Fruit fly (Drosophila melanogaster) whole organism, embryonic: ENCODE data around the gene RpS3.

Experiments
- BtbVII ChIP-seq: fragments of 200-800 bp; sonication (Bioruptor generic); optimal IDR thresholded peaks from 3 replicates; lab custom pipeline; 2017; ENCODE audit warnings: missing biosample characterization, mild to moderate bottlenecking, missing genetic modification characterization
- CG10366 ChIP-seq: fragments of 200-800 bp; sonication (Bioruptor generic); IDR thresholded peaks from 2 replicates; pipeline ENCODE4 v1.3.6; 2022; ENCODE audit warnings: missing biosample characterization, missing genetic modification characterization
- CG10462 ChIP-seq: fragments of 200-800 bp; sonication (Bioruptor generic); optimal IDR thresholded peaks from 2 replicates; lab custom pipeline; 2016; ENCODE audit warnings: missing biosample characterization, missing genetic modification characterization
- CG10959 ChIP-seq: fragments of 200-800 bp; sonication (Bioruptor generic); IDR thresholded peaks from 2 replicates; pipeline ENCODE4 v1.3.6; 2022; ENCODE audit warnings: missing biosample characterization, missing genetic modification characterization
- CG11560 ChIP-seq: fragments of 200-800 bp; sonication (Bioruptor generic); IDR thresholded peaks from 3 replicates; pipeline ENCODE4 v1.3.6; 2022; ENCODE audit warnings: missing biosample characterization, missing genetic modification characterization
- CG11696 ChIP-seq: fragments of 200-800 bp; sonication (Bioruptor generic); IDR thresholded peaks from 2 replicates; pipeline ENCODE4 v1.3.6; 2022; ENCODE audit warnings: missing biosample characterization, missing genetic modification characterization
- CG13894 ChIP-seq: fragments of 200-800 bp; sonication (Bioruptor generic); optimal IDR thresholded peaks from 3 replicates; lab custom pipeline; 2018; ENCODE audit warnings: missing biosample characterization, mild to moderate bottlenecking, missing genetic modification characterization, moderate library complexity
- CG14014 ChIP-seq: fragments of 200-800 bp; sonication (Bioruptor generic); IDR thresholded peaks from 2 replicates; pipeline ENCODE4 v1.3.6; 2022; ENCODE audit warnings: missing biosample characterization, missing genetic modification characterization
- CG14965 ChIP-seq: fragments of 200-800 bp; sonication (Bioruptor generic); optimal IDR thresholded peaks from 2 replicates; lab custom pipeline; 2016; ENCODE audit warnings: missing biosample characterization, missing genetic modification characterization, borderline replicate concordance
- CG15514 ChIP-seq: fragments of 200-800 bp; sonication (Bioruptor generic); optimal IDR thresholded peaks from 3 replicates; lab custom pipeline; 2017; ENCODE audit warnings: missing biosample characterization, missing genetic modification characterization, mild to moderate bottlenecking, moderate library complexity, missing genetic modification reagents
- CG15601 ChIP-seq: fragments of 200-800 bp; sonication (Bioruptor generic); optimal IDR thresholded peaks from 3 replicates; lab custom pipeline; 2019; ENCODE audit warnings: missing biosample characterization, mild to moderate bottlenecking, missing genetic modification characterization, moderate library complexity
- CG1602 ChIP-seq: fragments of 200-800 bp; sonication (Bioruptor generic); optimal IDR thresholded peaks from 3 replicates; lab custom pipeline; 2016; ENCODE audit warnings: missing biosample characterization, missing genetic modification characterization
- CG2116 ChIP-seq: fragments of 200-800 bp; sonication (Bioruptor generic); optimal IDR thresholded peaks from 3 replicates; lab custom pipeline; 2018; ENCODE audit warnings: missing biosample characterization, mild to moderate bottlenecking, missing genetic modification characterization
- CG2120 ChIP-seq: fragments of 200-800 bp; sonication (Bioruptor generic); optimal IDR thresholded peaks from 3 replicates; lab custom pipeline; 2016; ENCODE audit warnings: missing biosample characterization, missing genetic modification characterization
- CG3281 ChIP-seq: fragments of 200-800 bp; sonication (Bioruptor generic); optimal IDR thresholded peaks from 3 replicates; lab custom pipeline; 2017; ENCODE audit warnings: missing biosample characterization, mild to moderate bottlenecking, missing genetic modification characterization
- CG4328 ChIP-seq: fragments of 200-800 bp; sonication (Bioruptor generic); optimal IDR thresholded peaks from 3 replicates; lab custom pipeline; 2017; ENCODE audit warnings: missing biosample characterization, missing genetic modification reagents, missing genetic modification characterization
- CG6683 ChIP-seq: fragments of 200-800 bp; sonication (Bioruptor generic); optimal IDR thresholded peaks from 2 replicates; lab custom pipeline; 2017; ENCODE audit warnings: missing biosample characterization, mild to moderate bottlenecking, missing genetic modification characterization, missing genetic modification reagents
- CG6689 ChIP-seq: fragments of 200-800 bp; sonication (Bioruptor generic); IDR thresholded peaks from 2 replicates; pipeline ENCODE4 v1.3.6; 2022; ENCODE audit warnings: missing biosample characterization, missing genetic modification characterization
- CG6765 ChIP-seq: fragments of 200-800 bp; sonication (Bioruptor generic); optimal IDR thresholded peaks from 3 replicates; lab custom pipeline; 2017; ENCODE audit warnings: missing biosample characterization, mild to moderate bottlenecking, missing genetic modification characterization
- CG7357 ChIP-seq: fragments of 200-800 bp; sonication (Bioruptor generic); IDR thresholded peaks from 3 replicates; pipeline ENCODE4 v1.3.6; 2022; ENCODE audit warnings: missing biosample characterization, missing genetic modification characterization
- CTCF ChIP-seq: fragments of 200-800 bp; sonication (Bioruptor generic); optimal IDR thresholded peaks from 2 replicates; lab custom pipeline; 2017; ENCODE audit warnings: missing biosample characterization, mild to moderate bottlenecking, missing genetic modification characterization, moderate library complexity
- CoRest ChIP-seq: fragments of 200-800 bp; sonication (Bioruptor generic); optimal IDR thresholded peaks from 3 replicates; lab custom pipeline; 2018; ENCODE audit warnings: missing biosample characterization, mild to moderate bottlenecking, missing genetic modification characterization, moderate library complexity
- Dek ChIP-seq: fragments of 200-800 bp; sonication (Bioruptor generic); optimal IDR thresholded peaks from 3 replicates; lab custom pipeline; 2019; ENCODE audit warnings: missing biosample characterization, mild to moderate bottlenecking, missing genetic modification characterization, moderate library complexity
- E2f2 ChIP-seq: fragments of 200-800 bp; sonication (Bioruptor generic); IDR thresholded peaks from 2 replicates; pipeline ENCODE4 v1.3.6; 2022; ENCODE audit warnings: missing biosample characterization, missing genetic modification characterization
- H15 ChIP-seq: fragments of 200-800 bp; sonication (Bioruptor generic); IDR thresholded peaks from 3 replicates; pipeline ENCODE4 v1.3.6; 2022; ENCODE audit warnings: missing biosample characterization, missing genetic modification characterization
- MESR4 ChIP-seq: fragments of 200-800 bp; sonication (Bioruptor generic); optimal IDR thresholded peaks from 2 replicates; lab custom pipeline; 2018; ENCODE audit warnings: missing biosample characterization, mild to moderate bottlenecking, missing genetic modification characterization, moderate library complexity
- Opbp ChIP-seq: fragments of 200-800 bp; sonication (Bioruptor generic); IDR thresholded peaks from 3 replicates; pipeline ENCODE4 v1.3.6; 2022; ENCODE audit warnings: missing biosample characterization, missing genetic modification characterization; ENCODE audit not compliant: partially characterized antibody
- Sry-β ChIP-seq: fragments of 200-800 bp; sonication (Bioruptor generic); optimal IDR thresholded peaks from 2 replicates; lab custom pipeline; 2018; ENCODE audit warnings: missing biosample characterization, mild to moderate bottlenecking, missing genetic modification characterization, moderate library complexity
- TFAM ChIP-seq: fragments of 200-800 bp; sonication (Bioruptor generic); optimal IDR thresholded peaks from 2 replicates; lab custom pipeline; 2017; ENCODE audit warnings: missing biosample characterization, missing genetic modification characterization, inconsistent platforms
- Taf1 ChIP-seq: fragments of 200-800 bp; sonication (Bioruptor generic); IDR thresholded peaks from 2 replicates; pipeline ENCODE4 v1.3.6; 2022; ENCODE audit warnings: missing biosample characterization, missing genetic modification characterization
- abd-A ChIP-seq: fragments of 200-800 bp; sonication (Bioruptor generic); optimal IDR thresholded peaks from 3 replicates; lab custom pipeline; 2019; ENCODE audit warnings: missing biosample characterization, mild to moderate bottlenecking, missing genetic modification characterization, moderate library complexity
- chn ChIP-seq: fragments of 200-800 bp; sonication (Bioruptor generic); optimal IDR thresholded peaks from 2 replicates; lab custom pipeline; 2016; ENCODE audit warnings: missing biosample characterization, missing genetic modification characterization
- danr ChIP-seq: fragments of 200-800 bp; sonication (Bioruptor generic); IDR thresholded peaks from 2 replicates; pipeline ENCODE4 v1.3.6; 2022; ENCODE audit warnings: missing biosample characterization, missing genetic modification characterization
- exex ChIP-seq: fragments of 200-800 bp; sonication (Bioruptor generic); optimal IDR thresholded peaks from 4 replicates; lab custom pipeline; 2018; ENCODE audit warnings: missing biosample characterization, mild to moderate bottlenecking, missing genetic modification characterization, moderate library complexity
- fd96Cb ChIP-seq: fragments of 200-800 bp; sonication (Bioruptor generic); optimal IDR thresholded peaks from 2 replicates; lab custom pipeline; 2018; ENCODE audit warnings: missing biosample characterization, mild to moderate bottlenecking, missing genetic modification characterization, moderate library complexity
- grau ChIP-seq: fragments of 200-800 bp; optimal IDR thresholded peaks from 3 replicates; lab custom pipeline; 2019; ENCODE audit warnings: missing biosample characterization, mild to moderate bottlenecking, missing genetic modification characterization, moderate library complexity
- h ChIP-seq: fragments of >200 bp; optimal IDR thresholded peaks from 2 replicates; lab custom pipeline; 2017
- hb ChIP-seq: fragments of 200-800 bp; sonication (Bioruptor generic); IDR thresholded peaks from 3 replicates; pipeline ENCODE4 v1.3.6; 2022; ENCODE audit warnings: missing biosample characterization, missing genetic modification characterization; ENCODE audit not compliant: partially characterized antibody
- insv ChIP-seq, 2 experiments: fragments of 200-800 bp; sonication (Bioruptor generic); optimal IDR thresholded peaks; 3 replicates each; lab custom pipeline; 2016 to 2018; ENCODE audit warnings: missing biosample characterization in 2 of 2, missing genetic modification characterization in 2 of 2
- kah ChIP-seq: fragments of 200-800 bp; sonication (Bioruptor generic); optimal IDR thresholded peaks from 2 replicates; lab custom pipeline; 2018; ENCODE audit warnings: missing biosample characterization, mild to moderate bottlenecking, missing genetic modification characterization
- lab ChIP-seq: fragments of 200-800 bp; sonication (Bioruptor generic); optimal IDR thresholded peaks from 3 replicates; lab custom pipeline; 2017; ENCODE audit warnings: missing biosample characterization, missing genetic modification characterization, mild to moderate bottlenecking, moderate library complexity, missing genetic modification reagents
- lilli ChIP-seq: fragments of 200-800 bp; sonication (Bioruptor generic); optimal IDR thresholded peaks from 3 replicates; lab custom pipeline; 2016; ENCODE audit warnings: missing biosample characterization, missing genetic modification characterization
- pan ChIP-seq, 4 experiments: fragments of >200 bp in 3 of 4; fragments of 200-800 bp in 1 of 4; sonication (Bioruptor generic) in 1 of 4; optimal IDR thresholded peaks in 3 of 4; IDR thresholded peaks in 1 of 4; 2 replicates each; pipeline versions ENCODE4 v1.3.6 to Lab custom; 2017 to 2022; ENCODE audit warnings: missing biosample characterization in 2 of 4, missing genetic modification characterization in 2 of 4, mixed read lengths in 1 of 4
- pita ChIP-seq: fragments of 200-800 bp; sonication (Bioruptor generic); optimal IDR thresholded peaks from 2 replicates; lab custom pipeline; 2017; ENCODE audit warnings: missing biosample characterization, mild to moderate bottlenecking, missing genetic modification characterization
- sc ChIP-seq, 3 experiments: fragments of >200 bp in 2 of 3; fragments of 200-800 bp in 1 of 3; sonication (Bioruptor generic) in 1 of 3; optimal IDR thresholded peaks; 2 replicates in 2 of 3; 3 replicates in 1 of 3; lab custom pipeline; 2017; ENCODE audit warnings: mild to moderate bottlenecking in 1 of 3, missing biosample characterization in 1 of 3, missing genetic modification characterization in 1 of 3, missing genetic modification reagents in 1 of 3
- sisA ChIP-seq: fragments of 200-800 bp; sonication (Bioruptor generic); IDR thresholded peaks from 2 replicates; pipeline ENCODE4 v1.3.6; 2022; ENCODE audit warnings: missing biosample characterization, missing genetic modification characterization
- sqz ChIP-seq: fragments of 200-800 bp; sonication (Bioruptor generic); optimal IDR thresholded peaks from 3 replicates; lab custom pipeline; 2018; ENCODE audit warnings: missing biosample characterization, mild to moderate bottlenecking, missing genetic modification characterization
- trem ChIP-seq: fragments of 200-800 bp; optimal IDR thresholded peaks from 3 replicates; lab custom pipeline; 2019; ENCODE audit warnings: missing biosample characterization, mild to moderate bottlenecking, missing genetic modification characterization, moderate library complexity
- twi ChIP-seq: fragments of 200-800 bp; optimal IDR thresholded peaks from 2 replicates; lab custom pipeline; 2019; ENCODE audit warnings: missing biosample characterization, mild to moderate bottlenecking, missing genetic modification characterization, moderate library complexity
- z ChIP-seq: fragments of 200-800 bp; sonication (Bioruptor generic); IDR thresholded peaks from 3 replicates; pipeline ENCODE4 v1.3.6; 2022; ENCODE audit warnings: missing biosample characterization, missing genetic modification characterization

Gene RpS3

DNA sequence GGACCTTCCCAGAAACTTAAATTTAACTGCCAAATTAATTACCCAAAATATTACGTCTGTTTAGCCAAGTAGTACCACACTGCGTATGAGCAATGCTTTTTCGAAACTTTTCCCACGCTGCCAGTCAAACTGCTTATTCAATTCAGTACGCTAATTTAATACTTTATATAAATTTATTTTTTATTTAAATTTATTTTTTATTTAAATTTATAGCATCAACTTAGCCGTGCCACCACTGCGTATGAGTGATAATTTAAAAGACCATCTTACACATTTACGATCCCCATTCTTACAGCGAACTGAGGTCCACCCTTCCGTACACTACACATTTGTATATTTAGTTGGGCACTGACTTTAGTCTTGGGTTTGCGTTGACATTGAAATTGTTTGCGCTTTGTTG, 23.0 kb upstream of the RpS3 start (continued):
- TF ChIP-seq z (GFP tag; lab: Robert Waterston, UW) (no peak), CG10462 (GFP tag; lab: Kevin White, UChicago) (peak; percentile 8), CG2116 (GFP tag; lab: Kevin White, UChicago) (peak; percentile 17), CoRest (tag; lab: Kevin White, UChicago) (peak; percentile 89), chn (GFP tag; lab: Kevin White, UChicago) (no peak), kah (GFP tag; lab: Kevin White, UChicago) (peak; percentile 60), twi (tag; lab: Kevin White, UChicago) (peak; percentile 50), MESR4 (GFP tag; lab: Kevin White, UChicago) (no peak), CG2120 (GFP tag; lab: Kevin White, UChicago) (peak; percentile 75), insv (GFP tag; optimal IDR thresholded peaks at IDR 0.05; lab: Kevin White, UChicago) (peak in 1 of 2 experiments; percentile 46), CG14014 (GFP tag; lab: Robert Waterston, UW) (peak; percentile 73), CG15514 (peak; percentile 73), CG6683 (GFP tag; lab: Kevin White, UChicago) (peak; percentile 81), E2f2 (peak; percentile 45; the same call in 1 of the 2 replicates), CG14965 (no peak), grau (peak; percentile 90), CG7357 (GFP tag; lab: Robert Waterston, UW) (peak; percentile 59), CG3281 (peak; percentile 97), CG11696 (GFP tag; lab: Robert Waterston, UW) (peak; percentile 56; the same call in 1 of the 2 replicates), CG10959 (no peak), danr (peak; percentile 73; the same call in 1 of the 2 replicates), pita (GFP tag; lab: Kevin White, UChicago) (no peak), Taf1 (GFP tag; lab: Robert Waterston, UW) (peak; percentile 60; the same call in 1 of the 2 replicates), CG11560 (tag; lab: Robert Waterston, UW) (0 out of 3 replicates have a peak, but pooled peaks have one; percentile 31), CG15601 (tag; lab: Kevin White, UChicago) (peak; percentile 5), TFAM (GFP tag; lab: Kevin White, UChicago) (peak; percentile 7), CG1602 (peak; percentile 40), Opbp (GFP tag; lab: Robert Waterston, UW) (no peak), fd96Cb (tag; lab: Kevin White, UChicago) (peak; percentile 47), Dek (tag; lab: Kevin White, UChicago) (peak; percentile 79), CTCF (no peak), sc (optimal IDR thresholded peaks at IDR 0.05; lab: Kevin White, UChicago) (no peak), sc (GFP tag; optimal IDR thresholded peaks at IDR 0.05; lab: Kevin White, UChicago) (peak; percentile 52), CG4328 (peak; percentile 78), Sry-β (GFP tag; lab: Kevin White, UChicago) (peak; percentile 18), trem (tag; lab: Kevin White, UChicago) (peak; percentile 28), pan (optimal IDR thresholded peaks at IDR 0.05; lab: Kevin White, UChicago) (no peak), pan (GFP tag; optimal IDR thresholded peaks at IDR 0.05 in 1 of 2, IDR thresholded peaks at IDR 0.05 in 1 of 2) (peak in 1 of 2 experiments; percentile 48), sqz (GFP tag; lab: Kevin White, UChicago) (peak; percentile 34), h (lab: Kevin White, UChicago) (no peak), H15 (GFP tag; lab: Robert Waterston, UW) (0 out of 3 replicates have a peak, but pooled peaks have one; percentile 20), BtbVII (peak; percentile 94), exex (tag; lab: Kevin White, UChicago) (peak; percentile 62), lab (peak; percentile 94), hb (no peak), CG13894 (peak; percentile 76), lilli (GFP tag; lab: Kevin White, UChicago) (peak; percentile 38), CG6765 (GFP tag; lab: Kevin White, UChicago) (peak; percentile 89), CG6689 (GFP tag; lab: Robert Waterston, UW) (peak; percentile 78), sisA (GFP tag; lab: Robert Waterston, UW) (peak; percentile 39), CG10366 (peak; percentile 40; the same call in 1 of the 2 replicates), abd-A (no peak)
